Fruit fly (Drosophila melanogaster) whole organism, wandering third instar larva: ENCODE data around the gene TTLL4A.

Source experiments
- CG32264 ChIP-seq: fragments of 200-800 bp; sonication (Bioruptor generic); optimal IDR thresholded peaks from 2 replicates; lab custom pipeline; 2016; ENCODE audit warnings: missing biosample characterization, missing genetic modification characterization
- CrebA ChIP-seq: fragments of 200-800 bp; sonication (Bioruptor generic); optimal IDR thresholded peaks from 2 replicates; lab custom pipeline; 2016; ENCODE audit warnings: missing biosample characterization, mild to moderate bottlenecking, missing genetic modification characterization, borderline replicate concordance
- Dfd ChIP-seq: fragments of >200 bp; optimal IDR thresholded peaks from 2 replicates; lab custom pipeline; 2017; ENCODE audit warnings: missing biosample characterization, missing genetic modification characterization
- Dif ChIP-seq: fragments of 200-275, 200-300 bp; sonication (Bioruptor generic); optimal IDR thresholded peaks from 2 replicates; lab custom pipeline; 2018; ENCODE audit warnings: missing biosample characterization, missing genetic modification characterization; ENCODE audit not compliant: partially characterized antibody
- HLH106 ChIP-seq: fragments of 200-800 bp; optimal IDR thresholded peaks from 3 replicates; lab custom pipeline; 2019; ENCODE audit warnings: missing biosample characterization, mild to moderate bottlenecking, missing genetic modification characterization, moderate library complexity
- Hnf4 ChIP-seq: fragments of 200-800 bp; sonication (Bioruptor generic); optimal IDR thresholded peaks from 2 replicates; lab custom pipeline; 2016; ENCODE audit warnings: missing biosample characterization, mild to moderate bottlenecking, missing genetic modification characterization
- Hr78 ChIP-seq: fragments of >200 bp; optimal IDR thresholded peaks from 2 replicates; lab custom pipeline; 2017; ENCODE audit warnings: missing biosample characterization, missing genetic modification characterization
- Hr83 ChIP-seq: fragments of 200-300 bp; sonication (Bioruptor generic); optimal IDR thresholded peaks from 2 replicates; lab custom pipeline; 2016; ENCODE audit warnings: missing biosample characterization, mild to moderate bottlenecking, missing genetic modification characterization, moderate library complexity; ENCODE audit not compliant: poor library complexity, severe bottlenecking
- Jra ChIP-seq: sonication (Bioruptor generic); optimal IDR thresholded peaks from 2 replicates; lab custom pipeline; 2016; ENCODE audit warnings: missing biosample characterization, missing genetic modification characterization
- Mio ChIP-seq: sonication (Bioruptor generic); optimal IDR thresholded peaks from 2 replicates; lab custom pipeline; 2016; ENCODE audit warnings: missing biosample characterization, missing genetic modification characterization
- Myc ChIP-seq: fragments of >200 bp; optimal IDR thresholded peaks from 2 replicates; lab custom pipeline; 2017
- N ChIP-seq: fragments of >200 bp; optimal IDR thresholded peaks from 2 replicates; lab custom pipeline; 2018; ENCODE audit warnings: missing biosample characterization, missing external identifiers, missing genetic modification characterization
- OdsH ChIP-seq: fragments of 200-800 bp; sonication (Bioruptor generic); optimal IDR thresholded peaks from 2 replicates; lab custom pipeline; 2016; ENCODE audit warnings: missing biosample characterization, mild to moderate bottlenecking, missing genetic modification characterization
- Rel ChIP-seq, 2 experiments: fragments of 200-800 bp; sonication (Bioruptor generic) in 1 of 2; optimal IDR thresholded peaks; 2 replicates in 1 of 2; 3 replicates in 1 of 2; lab custom pipeline; 2016 to 2019; ENCODE audit warnings: mild to moderate bottlenecking in 2 of 2, missing biosample characterization in 2 of 2, missing genetic modification characterization in 2 of 2, moderate library complexity in 1 of 2
- Sp1 ChIP-seq: fragments of 200-800 bp; sonication (Bioruptor generic); optimal IDR thresholded peaks from 3 replicates; lab custom pipeline; 2019; ENCODE audit warnings: missing biosample characterization, mild to moderate bottlenecking, missing genetic modification characterization, moderate library complexity
- Vsx2 ChIP-seq: fragments of 200-300, 225-300 bp; sonication (Bioruptor generic); optimal IDR thresholded peaks from 2 replicates; lab custom pipeline; 2018; ENCODE audit warnings: missing biosample characterization, missing genetic modification characterization; ENCODE audit not compliant: partially characterized antibody
- br ChIP-seq: fragments of 200-800 bp; sonication (Bioruptor generic); optimal IDR thresholded peaks from 2 replicates; lab custom pipeline; 2016; ENCODE audit warnings: missing biosample characterization, missing genetic modification characterization
- dl ChIP-seq, 2 experiments: fragments of 175-275, 200-275 bp in 1 of 2; fragments of 200-275 bp in 1 of 2; sonication (Bioruptor generic); optimal IDR thresholded peaks; lab custom pipeline; 2018; ENCODE audit warnings: mild to moderate bottlenecking in 2 of 2, missing biosample characterization in 2 of 2, missing genetic modification characterization in 2 of 2, moderate library complexity in 2 of 2; ENCODE audit not compliant: partially characterized antibody in 2 of 2, insufficient read depth in 1 of 2
- dsf ChIP-seq: sonication (Bioruptor generic); optimal IDR thresholded peaks from 2 replicates; lab custom pipeline; 2016; ENCODE audit warnings: missing biosample characterization, missing genetic modification characterization, borderline replicate concordance
- ey ChIP-seq: fragments of 200-800 bp; sonication (Bioruptor generic); optimal IDR thresholded peaks from 2 replicates; lab custom pipeline; 2016; ENCODE audit warnings: missing biosample characterization, missing genetic modification characterization
- foxo ChIP-seq, 2 experiments: fragments of 200-800 bp; sonication (Bioruptor generic); optimal IDR thresholded peaks; 2 replicates in 1 of 2; 3 replicates in 1 of 2; lab custom pipeline; 2016 to 2017; ENCODE audit warnings: missing biosample characterization in 2 of 2, missing genetic modification characterization in 2 of 2
- fru ChIP-seq: fragments of 200-800 bp; sonication (Bioruptor generic); optimal IDR thresholded peaks from 3 replicates; lab custom pipeline; 2016; ENCODE audit warnings: missing biosample characterization, mild to moderate bottlenecking, missing genetic modification characterization
- h ChIP-seq: fragments of 200-800 bp; sonication (Bioruptor generic); optimal IDR thresholded peaks from 3 replicates; lab custom pipeline; 2016; ENCODE audit warnings: missing biosample characterization, mild to moderate bottlenecking, missing genetic modification characterization
- jim ChIP-seq: fragments of 175-275, 200-325 bp; sonication (Bioruptor generic); optimal IDR thresholded peaks from 2 replicates; lab custom pipeline; 2016; ENCODE audit warnings: missing biosample characterization, mild to moderate bottlenecking, missing genetic modification characterization
- lola ChIP-seq: fragments of >200 bp; optimal IDR thresholded peaks from 2 replicates; lab custom pipeline; 2017; ENCODE audit warnings: missing biosample characterization, missing genetic modification characterization
- pan ChIP-seq: fragments of >200 bp; optimal IDR thresholded peaks from 2 replicates; lab custom pipeline; 2017
- psq ChIP-seq: fragments of 200-800 bp; sonication (Bioruptor generic); optimal IDR thresholded peaks from 3 replicates; lab custom pipeline; 2017; ENCODE audit warnings: missing biosample characterization, mild to moderate bottlenecking, missing genetic modification characterization, moderate library complexity
- rgr ChIP-seq: fragments of 200-800 bp; sonication (Bioruptor generic); optimal IDR thresholded peaks from 3 replicates; lab custom pipeline; 2016; ENCODE audit warnings: missing biosample characterization, mild to moderate bottlenecking, missing genetic modification characterization
- sage ChIP-seq: fragments of 200-800 bp; sonication (Bioruptor generic); optimal IDR thresholded peaks from 2 replicates; lab custom pipeline; 2016; ENCODE audit warnings: missing biosample characterization, mild to moderate bottlenecking, missing genetic modification characterization
- sv ChIP-seq: fragments of 200-800 bp; sonication (Bioruptor generic); optimal IDR thresholded peaks from 3 replicates; lab custom pipeline; 2016; ENCODE audit warnings: missing biosample characterization, missing genetic modification characterization
- usp ChIP-seq: fragments of >200 bp; optimal IDR thresholded peaks from 2 replicates; lab custom pipeline; 2017; ENCODE audit warnings: missing biosample characterization, missing genetic modification characterization
- woc ChIP-seq: sonication (Bioruptor generic); optimal IDR thresholded peaks from 2 replicates; lab custom pipeline; 2016; ENCODE audit warnings: missing biosample characterization, mild to moderate bottlenecking, missing genetic modification characterization

Gene TTLL4A

dm6 chr2L:10964493-10964892 is 24.7 kb upstream of the TTLL4A start:
- TF ChIP-seq sv (no peak), Myc (lab: Kevin White, UChicago) (peak; percentile 66)

dm6 chr2L:10965962-10966361 is 23.2 kb upstream of the TTLL4A start:
- no peak for TF ChIP-seq Dfd (GFP tag; lab: Kevin White, UChicago)
- TF ChIP-seq usp, result no peak
- no peak for TF ChIP-seq CrebA (GFP tag; lab: Kevin White, UChicago)
- no peak for TF ChIP-seq Hnf4 (GFP tag; lab: Kevin White, UChicago)
- TF ChIP-seq sage (GFP tag; lab: Kevin White, UChicago), result no peak
- no peak for TF ChIP-seq HLH106 (tag; lab: Kevin White, UChicago)
- TF ChIP-seq Jra (GFP tag; lab: Kevin White, UChicago), result no peak

- TF ChIP-seq dl (GFP tag; optimal IDR thresholded peaks at IDR 0.05; lab: Kevin White, UChicago; ENCODE audit: insufficient read depth in 1 of 2, partially characterized antibody in 2 of 2), result peak; percentile 18 to 64
- TF ChIP-seq woc (GFP tag; lab: Kevin White, UChicago), result peak; percentile 62
- TF ChIP-seq Hnf4 (GFP tag; lab: Kevin White, UChicago), result peak; percentile 16
- TF ChIP-seq Hr78 (GFP tag; lab: Kevin White, UChicago), result no peak
- no peak for TF ChIP-seq Rel (GFP tag; optimal IDR thresholded peaks at IDR 0.05; lab: Kevin White, UChicago)
- TF ChIP-seq Rel (tag; optimal IDR thresholded peaks at IDR 0.05; lab: Kevin White, UChicago), result peak; percentile 51
- peak; percentile 47 for TF ChIP-seq h (GFP tag; lab: Kevin White, UChicago)
- no peak for TF ChIP-seq usp
- TF ChIP-seq HLH106 (tag; lab: Kevin White, UChicago), result peak; percentile 41
- peak; percentile 44 for TF ChIP-seq rgr (GFP tag; lab: Kevin White, UChicago)
- TF ChIP-seq Vsx2 (GFP tag; lab: Kevin White, UChicago), result no peak
- TF ChIP-seq jim (GFP tag; lab: Kevin White, UChicago), result no peak
- no peak for TF ChIP-seq lola (GFP tag; lab: Kevin White, UChicago)
- peak; percentile 36 for TF ChIP-seq fru (GFP tag; lab: Kevin White, UChicago)
- peak in 1 of 2 experiments; percentile 27 for TF ChIP-seq foxo (GFP tag; optimal IDR thresholded peaks at IDR 0.05; lab: Kevin White, UChicago)
- peak; percentile 30 for TF ChIP-seq OdsH (GFP tag; lab: Kevin White, UChicago)
- TF ChIP-seq Dif (GFP tag; lab: Kevin White, UChicago), result peak; percentile 80
- peak; percentile 10 for TF ChIP-seq Sp1
- no peak for TF ChIP-seq N
- TF ChIP-seq psq (GFP tag; lab: Kevin White, UChicago), result peak; percentile 44
Observed at dm6 chr2L:10967257-10968008, 21.8 kb upstream of the TTLL4A start.

- TF ChIP-seq h (GFP tag; lab: Kevin White, UChicago), result no peak
- TF ChIP-seq dsf, result no peak
- TF ChIP-seq psq (GFP tag; lab: Kevin White, UChicago), result no peak
- no peak for TF ChIP-seq Hr83 (GFP tag; lab: Kevin White, UChicago)
- TF ChIP-seq dl (GFP tag; optimal IDR thresholded peaks at IDR 0.05; lab: Kevin White, UChicago; ENCODE audit: insufficient read depth in 1 of 2, partially characterized antibody in 2 of 2), result no peak
- TF ChIP-seq Mio (GFP tag; lab: Kevin White, UChicago), result no peak
- TF ChIP-seq br (GFP tag; lab: Kevin White, UChicago), result no peak
- no peak for TF ChIP-seq Sp1
- no peak for TF ChIP-seq pan
- TF ChIP-seq jim (GFP tag; lab: Kevin White, UChicago), result no peak
- TF ChIP-seq Jra (GFP tag; lab: Kevin White, UChicago), result no peak
- no peak for TF ChIP-seq foxo (GFP tag; optimal IDR thresholded peaks at IDR 0.05; lab: Kevin White, UChicago)
- no peak for TF ChIP-seq ey (GFP tag; lab: Kevin White, UChicago)
- TF ChIP-seq sage (GFP tag; lab: Kevin White, UChicago), result no peak
- no peak for TF ChIP-seq CG32264 (GFP tag; lab: Kevin White, UChicago)
- TF ChIP-seq, all 38 proteins: peak for 0
Observed at dm6 chr2L:10968009-10968383, 21.2 kb upstream of the TTLL4A start.
